Fruit fly (Drosophila melanogaster) S2 (cell line): Measurements from ENCODE around the gene SelR.

Experiments used
- CG8478 ChIP-seq: fragments of >200 bp; optimal IDR thresholded peaks from 2 replicates; lab custom pipeline; 2018
- CTCF ChIP-seq, 2 experiments: fragments of >200 bp; optimal IDR thresholded peaks; 2 replicates each; lab custom pipeline; 2018

DNA sequence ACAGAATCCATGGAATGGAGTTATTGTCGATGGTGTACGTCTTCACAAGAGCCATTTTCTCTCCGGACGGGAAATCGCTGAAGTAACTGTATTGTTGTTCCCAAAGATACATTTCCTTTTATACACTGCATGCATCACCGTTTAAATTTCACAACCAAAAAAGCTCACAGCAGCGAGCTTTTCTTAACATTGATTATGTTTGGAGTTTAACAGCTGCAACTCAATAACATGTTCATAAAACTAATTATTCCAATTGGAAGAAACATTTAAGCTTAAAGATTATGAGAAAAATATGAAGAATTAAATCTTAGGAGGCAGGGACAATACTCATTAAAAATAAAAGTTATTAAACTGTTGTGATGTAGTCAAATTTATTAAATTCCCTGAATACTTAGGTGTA is 10.8 kb upstream of the SelR start, which contains the start of gene CG14695:
- TF ChIP-seq CG8478 (lab: Kevin White, UChicago) (no peak), CTCF (optimal IDR thresholded peaks at IDR 0.05; lab: Kevin White, UChicago) (no peak)
